Worm (Caenorhabditis elegans) whole organism, midembryonic: ENCODE data around the gene oac-29.

Source experiments
- T22C8.4 ChIP-seq: fragments of 200-800 bp; sonication (Bioruptor generic); IDR thresholded peaks from 2 replicates; pipeline ENCODE4 v1.3.6; 2022; ENCODE audit warnings: missing genetic modification characterization, missing compliant biosample characterization
- cog-1 ChIP-seq: sonication (generic microtip); optimal IDR thresholded peaks from 2 replicates; lab custom pipeline; 2016; ENCODE audit warnings: missing genetic modification characterization, missing compliant biosample characterization
- flt-1 ChIP-seq: fragments of 200-800 bp; sonication (Bioruptor generic); IDR thresholded peaks from 2 replicates; pipeline ENCODE4 v1.3.6; 2022; ENCODE audit warnings: missing genetic modification characterization, missing compliant biosample characterization
- klf-2 ChIP-seq: fragments of 200-800 bp; sonication (Bioruptor generic); conservative IDR thresholded peaks from 2 replicates; pipeline ENCODE4 v1.3.6; 2022; ENCODE audit warnings: missing genetic modification reagents, missing genetic modification characterization, missing compliant biosample characterization
- med-1 ChIP-seq: sonication (generic microtip); optimal IDR thresholded peaks from 2 replicates; lab custom pipeline; 2017; ENCODE audit warnings: missing genetic modification characterization, mild to moderate bottlenecking, missing compliant biosample characterization, antibody characterized with exemption, missing genetic modification reagents; ENCODE audit not compliant: insufficient read depth
- ref-1 ChIP-seq: fragments of 200-800 bp; sonication (Bioruptor generic); conservative IDR thresholded peaks from 2 replicates; pipeline ENCODE4 v1.3.6; 2022; ENCODE audit warnings: missing genetic modification reagents, missing genetic modification characterization, missing compliant biosample characterization
- tab-1 ChIP-seq: fragments of 200-800 bp; sonication (Bioruptor generic); IDR thresholded peaks from 2 replicates; pipeline ENCODE4 v1.3.6; 2022; ENCODE audit warnings: missing genetic modification characterization, missing compliant biosample characterization
- ztf-23 ChIP-seq: fragments of 200-800 bp; sonication (Bioruptor generic); IDR thresholded peaks from 2 replicates; pipeline ENCODE4 v1.3.6; 2022; ENCODE audit warnings: missing genetic modification reagents, missing genetic modification characterization, missing compliant biosample characterization
- ztf-29 ChIP-seq: fragments of 200-800 bp; sonication (Bioruptor generic); IDR thresholded peaks from 2 replicates; pipeline ENCODE4 v1.3.6; 2022; ENCODE audit warnings: missing genetic modification reagents, missing genetic modification characterization, missing compliant biosample characterization

oac-29 gene

DNA sequence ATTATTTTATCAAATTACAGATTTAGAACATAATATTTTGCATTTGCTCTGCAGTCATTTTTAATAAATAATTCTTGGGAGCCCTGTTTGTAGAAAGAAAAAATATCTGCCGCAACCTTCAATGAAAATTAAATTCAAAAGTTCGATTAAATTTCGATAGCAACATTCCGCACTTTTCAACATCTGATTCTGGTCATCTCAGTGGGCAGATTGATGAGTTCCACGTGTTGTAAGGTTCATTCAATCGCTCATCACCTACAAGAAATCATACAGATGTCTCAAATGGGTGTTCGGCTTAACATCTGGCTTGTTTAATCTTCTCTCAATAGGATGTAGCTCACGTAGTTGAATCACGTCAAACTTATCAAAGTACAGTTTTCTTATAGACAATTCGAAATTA lies 35.5 kb downstream of the oac-29 start:
- no peak for TF ChIP-seq cog-1 (tag; lab: Kevin White, UChicago)
- no peak for TF ChIP-seq tab-1
- TF ChIP-seq ref-1 (GFP tag; lab: Robert Waterston, UW), result no peak
- no peak for TF ChIP-seq T22C8.4 (GFP tag; lab: Robert Waterston, UW)
- TF ChIP-seq ztf-23 (GFP tag; lab: Robert Waterston, UW), result no peak
- no peak for TF ChIP-seq flt-1 (GFP tag; lab: Robert Waterston, UW)
- no peak for TF ChIP-seq ztf-29 (GFP tag; lab: Robert Waterston, UW)
- no peak for TF ChIP-seq med-1 (GFP tag; lab: Kevin White, UChicago)
- no peak for TF ChIP-seq klf-2 (GFP tag; lab: Robert Waterston, UW)

- TF ChIP-seq ztf-29 (GFP tag; lab: Robert Waterston, UW) (no peak), klf-2 (GFP tag; lab: Robert Waterston, UW) (no peak), cog-1 (tag; lab: Kevin White, UChicago) (no peak), ztf-23 (GFP tag; lab: Robert Waterston, UW) (no peak), ref-1 (GFP tag; lab: Robert Waterston, UW) (no peak), T22C8.4 (GFP tag; lab: Robert Waterston, UW) (no peak), med-1 (GFP tag; lab: Kevin White, UChicago) (no peak), flt-1 (GFP tag; lab: Robert Waterston, UW) (no peak)
Observed at ce11 chrV:8599192-8599591, 36.3 kb downstream of the oac-29 start, which contains the start of gene F41E6.7. Gene F41E6.7, minus strand, starts transcription at chrV:8599292.

DNA sequence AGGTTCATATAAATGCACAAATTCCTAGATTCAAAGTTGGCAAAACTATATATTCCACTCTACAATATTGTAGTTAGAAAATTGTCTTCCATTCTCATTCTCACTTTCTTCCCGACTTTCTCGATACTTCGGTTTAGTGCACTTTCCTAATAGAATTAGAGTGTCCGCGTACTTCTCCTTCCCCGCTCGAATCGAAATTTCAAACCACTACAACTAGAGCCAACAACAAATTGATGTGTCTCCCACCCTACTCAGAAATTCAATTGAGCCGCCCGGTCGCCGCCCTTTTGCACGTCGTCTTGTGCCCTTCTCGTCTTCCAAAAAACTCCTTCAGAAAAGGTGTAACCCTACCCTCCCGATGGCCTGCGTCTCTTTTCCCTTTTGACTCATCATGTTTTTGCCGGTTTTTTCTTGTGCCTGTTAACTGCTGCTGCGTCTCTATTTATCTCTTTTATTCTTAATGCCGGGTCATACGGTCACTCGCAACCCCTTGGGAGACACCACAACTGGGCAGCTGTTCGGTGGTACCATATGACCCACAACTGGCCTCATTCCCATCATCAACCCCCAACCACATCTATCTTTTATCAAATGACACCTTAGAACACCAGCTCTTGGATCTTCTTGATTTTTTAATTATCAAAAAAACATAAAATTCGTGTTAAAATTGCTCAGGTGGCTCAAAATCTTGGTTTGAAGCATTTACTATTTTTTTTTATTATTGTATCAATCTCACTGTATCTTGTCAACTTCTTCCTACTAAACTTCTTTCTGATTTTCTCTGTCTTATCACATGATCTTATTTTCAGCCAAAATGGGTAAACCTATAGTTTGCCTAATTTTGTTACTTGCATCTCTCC lies 41.1 kb downstream of the oac-29 start, which contains the start of gene tag-196:
tag-196 (plus strand) TSS at position 810 of the 860 bp plus-strand sequence.
- TF ChIP-seq ztf-23 (GFP tag; lab: Robert Waterston, UW), result no peak
- TF ChIP-seq klf-2 (GFP tag; lab: Robert Waterston, UW), result no peak
- TF ChIP-seq flt-1 (GFP tag; lab: Robert Waterston, UW), result peak; percentile 43; the same call in 1 of the 2 replicates

- TF ChIP-seq T22C8.4 (GFP tag; lab: Robert Waterston, UW) (no peak), klf-2 (GFP tag; lab: Robert Waterston, UW) (no peak), ref-1 (GFP tag; lab: Robert Waterston, UW) (no peak), ztf-23 (GFP tag; lab: Robert Waterston, UW) (no peak), med-1 (GFP tag; lab: Kevin White, UChicago) (no peak), tab-1 (no peak), cog-1 (tag; lab: Kevin White, UChicago) (no peak), ztf-29 (GFP tag; lab: Robert Waterston, UW) (no peak), flt-1 (GFP tag; lab: Robert Waterston, UW) (no peak)
Observed at ce11 chrV:8592691-8593307, 42.7 kb downstream of the oac-29 start.

DNA sequence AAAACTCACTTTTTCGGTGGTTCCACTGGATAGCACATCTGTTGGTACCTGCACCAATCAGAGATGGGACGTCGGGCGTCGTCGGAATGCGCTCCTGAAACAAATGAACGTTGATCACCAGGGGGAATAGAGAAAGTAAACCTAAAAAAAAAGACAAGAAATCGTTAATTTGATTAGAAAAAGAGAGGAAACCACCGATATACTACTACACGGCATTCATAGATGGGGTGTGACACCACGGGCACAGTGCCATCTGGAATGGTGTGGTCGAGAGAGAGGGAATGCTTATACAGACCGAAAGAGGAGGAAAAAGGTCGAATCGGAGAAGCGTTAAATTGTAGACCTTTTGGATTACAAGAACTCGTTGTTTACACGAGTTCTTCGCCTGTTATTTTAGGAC lies 47.4 kb downstream of the oac-29 start, which contains the start of gene C10B5.3:
C10B5.3 (minus strand) TSS at position 101 of the 400 bp plus-strand sequence.
- TF ChIP-seq ztf-23 (GFP tag; lab: Robert Waterston, UW) (0 out of 2 replicates have a peak, but pooled peaks have one; percentile 15), tab-1 (no peak), flt-1 (GFP tag; lab: Robert Waterston, UW) (no peak), cog-1 (tag; lab: Kevin White, UChicago) (no peak)

DNA sequence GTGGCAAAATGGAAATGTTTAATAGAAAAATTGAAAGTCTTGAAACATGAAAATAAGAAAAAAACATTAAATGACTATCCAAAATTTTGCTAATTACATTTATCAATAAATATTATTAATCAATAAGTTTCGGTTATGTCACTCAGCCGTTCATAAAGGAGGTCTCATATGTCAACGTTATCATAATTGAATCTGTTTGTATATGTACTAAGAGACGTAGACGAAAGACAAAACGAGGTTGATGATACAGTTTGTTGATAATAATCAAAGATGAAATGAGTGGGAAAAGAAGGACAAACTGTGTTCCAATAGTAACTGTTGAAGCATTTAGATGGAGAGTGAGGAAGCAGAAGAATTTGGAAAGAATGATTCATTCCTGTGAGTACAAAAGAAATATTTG lies 48.6 kb downstream of the oac-29 start:
- TF ChIP-seq tab-1, result no peak
- TF ChIP-seq ztf-29 (GFP tag; lab: Robert Waterston, UW), result no peak
- no peak for TF ChIP-seq ztf-23 (GFP tag; lab: Robert Waterston, UW)
- no peak for TF ChIP-seq flt-1 (GFP tag; lab: Robert Waterston, UW)
- TF ChIP-seq med-1 (GFP tag; lab: Kevin White, UChicago), result no peak
- no peak for TF ChIP-seq ref-1 (GFP tag; lab: Robert Waterston, UW)
- no peak for TF ChIP-seq cog-1 (tag; lab: Kevin White, UChicago)
- TF ChIP-seq T22C8.4 (GFP tag; lab: Robert Waterston, UW), result no peak
- TF ChIP-seq klf-2 (GFP tag; lab: Robert Waterston, UW), result no peak

ce11 chrV:8586472-8586871 lies 49.0 kb downstream of the oac-29 start:
- TF ChIP-seq ztf-23 (GFP tag; lab: Robert Waterston, UW), result no peak
- TF ChIP-seq med-1 (GFP tag; lab: Kevin White, UChicago), result no peak
- TF ChIP-seq flt-1 (GFP tag; lab: Robert Waterston, UW), result no peak
